Worm (Caenorhabditis elegans): ENCODE results near the gene F54B11.10.
A peak's percentile ranks its signal among the peaks of the same experiment; 100 is the strongest.

Gene F54B11.10

DNA sequence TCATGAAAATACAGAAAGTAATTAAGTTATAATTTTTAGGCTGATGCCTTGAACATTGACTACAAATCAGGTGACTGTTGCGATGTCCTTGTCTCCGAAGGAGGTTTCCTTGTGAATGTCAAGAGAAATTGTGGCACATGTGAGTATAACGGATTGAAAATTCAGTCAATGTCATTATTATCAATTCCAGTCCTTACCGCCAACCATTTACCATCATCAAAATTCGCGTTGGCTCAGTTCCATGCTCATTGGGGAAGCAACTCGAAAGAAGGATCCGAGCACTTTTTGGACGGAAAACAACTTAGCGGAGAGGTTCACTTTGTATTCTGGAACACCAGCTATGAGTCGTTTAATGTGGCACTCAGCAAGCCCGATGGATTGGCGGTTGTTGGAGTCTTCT, 38.6 kb upstream of the F54B11.10 start:
- TF ChIP-seq lin-13 (GFP tag; optimal IDR thresholded peaks at IDR 0.05) (no peak), lin-39 (tag; optimal IDR thresholded peaks at IDR 0.05) (no peak), F13H6.1 (tag; optimal IDR thresholded peaks at IDR 0.05) (no peak), unc-39 (tag; optimal IDR thresholded peaks at IDR 0.05) (no peak), ceh-82 (tag; optimal IDR thresholded peaks at IDR 0.05) (no peak), ceh-16 (tag; optimal IDR thresholded peaks at IDR 0.05) (no peak), lsy-2 (tag; optimal IDR thresholded peaks at IDR 0.05) (no peak), zag-1 (tag; optimal IDR thresholded peaks at IDR 0.05) (no peak), unc-62 (GFP tag; optimal IDR thresholded peaks at IDR 0.05) (no peak), ztf-4 (tag; optimal IDR thresholded peaks at IDR 0.05) (no peak), nhr-6 (tag; optimal IDR thresholded peaks at IDR 0.05) (no peak), mdl-1 (tag; optimal IDR thresholded peaks at IDR 0.05) (no peak), sem-4 (tag; optimal IDR thresholded peaks at IDR 0.05) (no peak), nhr-25 (tag; optimal IDR thresholded peaks at IDR 0.05) (no peak), ZK546.5 (tag; optimal IDR thresholded peaks at IDR 0.05) (no peak), mbf-1 (tag; optimal IDR thresholded peaks at IDR 0.05) (no peak), peb-1 (tag; optimal IDR thresholded peaks at IDR 0.05) (no peak)

DNA sequence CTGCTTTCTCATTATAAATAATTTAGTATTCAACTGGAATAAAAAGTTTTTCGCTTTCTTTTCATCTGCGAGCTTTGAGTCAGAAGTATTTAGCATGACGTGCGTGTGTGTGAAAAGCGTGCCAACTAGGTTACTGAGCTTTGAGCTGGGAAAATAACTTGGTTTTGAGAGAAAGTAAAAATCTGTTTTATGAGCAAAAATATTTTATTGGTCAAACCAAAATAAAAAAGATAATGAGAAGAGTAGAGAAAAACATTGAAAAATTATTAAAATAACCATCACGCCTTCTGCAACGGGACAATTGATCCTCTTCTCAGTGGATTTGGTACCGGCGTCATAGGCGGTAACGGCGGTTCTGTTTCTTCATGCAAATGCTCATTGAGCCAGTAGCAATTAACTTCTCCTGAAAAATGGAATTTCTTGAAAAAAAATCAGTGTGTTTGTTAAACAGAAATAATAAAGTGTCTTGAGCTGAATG, 37.3 kb upstream of the F54B11.10 start:
- TF ChIP-seq nhr-23 (tag; optimal IDR thresholded peaks at IDR 0.05) (no peak), unc-55 (GFP tag; optimal IDR thresholded peaks at IDR 0.05) (peak; percentile 81), nhr-21 (tag; optimal IDR thresholded peaks at IDR 0.05) (peak; percentile 60), nhr-25 (tag; optimal IDR thresholded peaks at IDR 0.05) (peak; percentile 2), ama-1 (optimal IDR thresholded peaks at IDR 0.05) (peak; percentile 78), crh-2 (tag; optimal IDR thresholded peaks at IDR 0.05) (peak; percentile 3)

DNA sequence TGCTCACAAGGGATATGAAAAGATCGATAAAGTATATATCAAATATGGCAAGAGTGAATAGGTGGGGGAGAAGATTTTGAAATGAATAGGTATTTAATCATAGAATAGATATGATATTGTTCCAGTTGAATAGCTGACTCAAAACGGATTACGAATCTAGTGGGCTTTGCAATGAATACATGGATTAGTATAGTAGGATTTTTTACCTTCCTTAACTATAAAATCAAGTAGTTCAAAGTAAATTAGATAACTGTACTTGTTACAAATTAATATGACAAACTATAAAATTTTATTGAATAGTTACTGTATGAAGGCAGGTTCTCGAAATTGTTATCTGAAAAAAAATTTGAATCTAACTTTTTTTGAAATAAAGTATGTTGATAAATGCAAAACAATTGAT, 31.0 kb upstream of the F54B11.10 start, which contains the start of gene odr-1:
Gene odr-1, minus strand, starts transcription at position 101 of the 400 bp plus-strand sequence.
- TF ChIP-seq C34F6.9 (tag; optimal IDR thresholded peaks at IDR 0.05): no peak
- TF ChIP-seq blmp-1 (tag; optimal IDR thresholded peaks at IDR 0.05; ENCODE audit: insufficient read depth): no peak
- TF ChIP-seq ztf-11 (tag; optimal IDR thresholded peaks at IDR 0.05): no peak
- no peak for TF ChIP-seq elt-1 (tag; optimal IDR thresholded peaks at IDR 0.05)
- TF ChIP-seq mdl-1 (tag; optimal IDR thresholded peaks at IDR 0.05): no peak
- TF ChIP-seq ztf-4 (tag; optimal IDR thresholded peaks at IDR 0.05): no peak
- TF ChIP-seq sma-9 (GFP tag; optimal IDR thresholded peaks at IDR 0.05): no peak
- no peak for TF ChIP-seq sma-9 (tag; optimal IDR thresholded peaks at IDR 0.05)
- TF ChIP-seq skn-1 (tag; optimal IDR thresholded peaks at IDR 0.05): no peak
- no peak for TF ChIP-seq nhr-6 (tag; optimal IDR thresholded peaks at IDR 0.05)
- no peak for TF ChIP-seq ceh-16 (tag; optimal IDR thresholded peaks at IDR 0.05)

DNA sequence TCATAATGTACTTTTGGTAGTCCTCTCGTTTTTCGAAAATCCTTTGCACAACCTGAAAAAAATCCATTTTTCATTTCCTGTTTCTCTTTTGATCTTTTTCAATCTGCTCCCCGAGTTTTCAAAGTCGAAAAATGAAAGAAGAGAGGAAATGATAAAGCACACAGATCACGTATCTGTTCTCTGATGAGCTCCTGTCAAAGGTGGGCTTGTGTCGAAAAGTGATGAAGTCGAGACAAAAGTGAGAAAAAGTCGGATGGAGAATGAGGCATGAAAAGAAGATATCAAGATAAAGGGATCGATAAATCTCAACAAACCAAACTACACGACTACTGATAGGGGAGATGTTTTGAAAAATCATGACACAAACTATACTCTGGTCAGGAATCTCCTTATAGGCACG, 26.8 kb upstream of the F54B11.10 start:
- no peak for TF ChIP-seq fos-1 (tag; optimal IDR thresholded peaks at IDR 0.05)
- TF ChIP-seq elt-3 (tag; optimal IDR thresholded peaks at IDR 0.05): no peak
- peak; percentile 61 for TF ChIP-seq nhr-129 (tag; optimal IDR thresholded peaks at IDR 0.05)
- TF ChIP-seq F13H6.1 (tag; optimal IDR thresholded peaks at IDR 0.05): peak; percentile 68
- no peak for TF ChIP-seq aly-2 (tag; optimal IDR thresholded peaks at IDR 0.05)
- peak; percentile 64 for TF ChIP-seq sma-9 (GFP tag; optimal IDR thresholded peaks at IDR 0.05)
- TF ChIP-seq sma-9 (tag; optimal IDR thresholded peaks at IDR 0.05): no peak

DNA sequence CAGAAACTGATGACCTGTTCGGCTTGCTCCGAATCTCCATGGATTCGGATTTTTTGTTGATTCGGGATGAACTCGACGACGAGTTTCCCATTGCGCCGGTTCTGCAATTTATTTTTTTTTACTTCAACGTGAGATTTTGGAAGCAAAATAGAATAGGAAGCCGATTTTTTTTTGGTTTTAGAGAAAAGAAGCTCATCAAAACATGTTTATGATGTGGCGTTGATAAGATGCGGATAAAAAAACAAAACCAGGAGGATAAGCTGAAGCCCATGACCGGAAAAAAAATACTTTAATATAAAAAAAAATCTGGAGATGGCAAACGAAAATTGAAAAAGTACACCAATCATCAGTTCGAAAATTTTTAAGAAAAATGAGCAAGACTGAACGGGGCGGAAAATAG, 25.9 kb upstream of the F54B11.10 start, which contains the start of gene glb-20:
Gene glb-20, minus strand, starts transcription at position 101 of the 400 bp plus-strand sequence.
- TF ChIP-seq mdl-1 (tag; optimal IDR thresholded peaks at IDR 0.05) (no peak), mab-5 (tag; optimal IDR thresholded peaks at IDR 0.05) (no peak), mbf-1 (tag; optimal IDR thresholded peaks at IDR 0.05) (no peak), nhr-12 (tag; optimal IDR thresholded peaks at IDR 0.05) (no peak), fos-1 (tag; optimal IDR thresholded peaks at IDR 0.05) (no peak), sem-4 (tag; optimal IDR thresholded peaks at IDR 0.05) (no peak), F13H6.1 (tag; optimal IDR thresholded peaks at IDR 0.05) (no peak), egl-27 (tag; optimal IDR thresholded peaks at IDR 0.05) (no peak), aly-2 (tag; optimal IDR thresholded peaks at IDR 0.05) (no peak), ceh-82 (tag; optimal IDR thresholded peaks at IDR 0.05) (no peak), R02D3.7 (tag; optimal IDR thresholded peaks at IDR 0.05) (no peak), ceh-16 (tag; optimal IDR thresholded peaks at IDR 0.05) (no peak), nhr-6 (tag; optimal IDR thresholded peaks at IDR 0.05) (no peak), lin-13 (GFP tag; optimal IDR thresholded peaks at IDR 0.05) (no peak), nhr-25 (tag; optimal IDR thresholded peaks at IDR 0.05) (no peak), crh-2 (tag; optimal IDR thresholded peaks at IDR 0.05) (no peak), Y55F3AM.14 (GFP tag; optimal IDR thresholded peaks at IDR 0.05) (no peak), nhr-11 (tag; optimal IDR thresholded peaks at IDR 0.05) (no peak)

All from whole organism, L2 larva.